Worm (Caenorhabditis elegans) whole organism, young adult: ENCODE results near the gene T27F7.12.

Source experiments
- B0035.1 ChIP-seq: sonication (generic microtip); optimal IDR thresholded peaks from 2 replicates; lab custom pipeline; 2016; ENCODE audit warnings: missing genetic modification characterization, mild to moderate bottlenecking, missing compliant biosample characterization, missing genotype, missing genetic modification reagents
- C17E4.6 ChIP-seq: fragments of 200-800 bp; sonication (Bioruptor generic); IDR thresholded peaks from 2 replicates; pipeline ENCODE4 v1.3.6; 2022; ENCODE audit warnings: missing genetic modification reagents, missing genetic modification characterization, missing compliant biosample characterization
- D2030.7 ChIP-seq: fragments of 200-800 bp; sonication (Bioruptor generic); IDR thresholded peaks from 2 replicates; pipeline ENCODE4 v1.3.6; 2022; ENCODE audit warnings: missing genetic modification reagents, missing genetic modification characterization, missing compliant biosample characterization
- F37B4.10 ChIP-seq: fragments of 200-800 bp; sonication (Bioruptor generic); IDR thresholded peaks from 2 replicates; pipeline ENCODE4 v1.3.6; 2022; ENCODE audit warnings: missing genetic modification characterization, missing compliant biosample characterization
- F39B2.1 ChIP-seq: fragments of 200-800 bp; sonication (Bioruptor generic); IDR thresholded peaks from 2 replicates; pipeline ENCODE4 v1.3.6; 2022; ENCODE audit warnings: missing genetic modification reagents, missing genetic modification characterization, missing compliant biosample characterization
- F57C9.4 ChIP-seq: sonication (generic microtip); optimal IDR thresholded peaks from 2 replicates; lab custom pipeline; 2017; ENCODE audit warnings: mild to moderate bottlenecking, missing genetic modification characterization, missing compliant biosample characterization
- T26A5.8 ChIP-seq: sonication (generic microtip); optimal IDR thresholded peaks from 2 replicates; lab custom pipeline; 2016; ENCODE audit warnings: missing genetic modification characterization, missing compliant biosample characterization
- Y53G8AR.9 ChIP-seq: fragments of 200-800 bp; sonication (Bioruptor generic); conservative IDR thresholded peaks from 2 replicates; pipeline ENCODE4 v1.3.6; 2022; ENCODE audit warnings: missing genetic modification reagents, missing genetic modification characterization, missing compliant biosample characterization
- Y56A3A.18 ChIP-seq: fragments of 200-800 bp; sonication (Bioruptor generic); IDR thresholded peaks from 2 replicates; pipeline ENCODE4 v1.3.6; 2022; ENCODE audit warnings: missing genetic modification reagents, missing genetic modification characterization, missing compliant biosample characterization
- aptf-3 ChIP-seq: fragments of 200-800 bp; sonication (Bioruptor generic); IDR thresholded peaks from 2 replicates; pipeline ENCODE4 v1.3.6; 2022; ENCODE audit warnings: missing genetic modification characterization, missing compliant biosample characterization
- athp-1 ChIP-seq: sonication (generic microtip); optimal IDR thresholded peaks from 2 replicates; lab custom pipeline; 2017; ENCODE audit warnings: mild to moderate bottlenecking, missing genetic modification characterization, missing compliant biosample characterization
- bed-1 ChIP-seq: fragments of 200-800 bp; sonication (Bioruptor generic); IDR thresholded peaks from 2 replicates; pipeline ENCODE4 v1.3.6; 2022; ENCODE audit warnings: missing genetic modification reagents, missing genetic modification characterization, missing compliant biosample characterization
- bed-2 ChIP-seq: fragments of 200-800 bp; sonication (Bioruptor generic); IDR thresholded peaks from 2 replicates; pipeline ENCODE4 v1.3.6; 2022; ENCODE audit warnings: missing genetic modification reagents, missing genetic modification characterization, missing compliant biosample characterization
- cebp-1 ChIP-seq, 2 experiments: fragments of 200-800 bp in 1 of 2; sonication (Bioruptor generic) in 1 of 2; sonication (generic microtip) in 1 of 2; IDR thresholded peaks in 1 of 2; optimal IDR thresholded peaks in 1 of 2; 2 replicates each; pipeline versions ENCODE4 v1.3.6 to Lab custom; 2017 to 2022; ENCODE audit warnings: missing compliant biosample characterization in 2 of 2, missing genetic modification characterization in 2 of 2, mild to moderate bottlenecking in 1 of 2, missing genetic modification reagents in 1 of 2, moderate library complexity in 1 of 2
- cebp-2 ChIP-seq: fragments of 200-800 bp; sonication (Bioruptor generic); IDR thresholded peaks from 2 replicates; pipeline ENCODE4 v1.3.6; 2022; ENCODE audit warnings: missing genetic modification characterization, missing compliant biosample characterization
- ceh-27 ChIP-seq: fragments of 200-800 bp; sonication (Bioruptor generic); optimal IDR thresholded peaks from 2 replicates; lab custom pipeline; 2018; ENCODE audit warnings: mild to moderate bottlenecking, missing genetic modification characterization, moderate library complexity, missing compliant biosample characterization
- dox-1 ChIP-seq: fragments of 200-800 bp; sonication (Bioruptor generic); IDR thresholded peaks from 2 replicates; pipeline ENCODE4 v1.3.6; 2022; ENCODE audit warnings: missing genetic modification reagents, missing genetic modification characterization, missing compliant biosample characterization
- dpff-1 ChIP-seq: sonication (generic microtip); optimal IDR thresholded peaks from 2 replicates; lab custom pipeline; 2017; ENCODE audit warnings: mild to moderate bottlenecking, missing genetic modification characterization, missing compliant biosample characterization
- egrh-3 ChIP-seq: fragments of 200-800 bp; sonication (Bioruptor generic); IDR thresholded peaks from 2 replicates; pipeline ENCODE4 v1.3.6; 2022; ENCODE audit warnings: missing genetic modification reagents, missing genetic modification characterization, missing compliant biosample characterization
- ets-4 ChIP-seq: fragments of 200-800 bp; sonication (Bioruptor generic); optimal IDR thresholded peaks from 2 replicates; lab custom pipeline; 2018; ENCODE audit warnings: mild to moderate bottlenecking, missing genetic modification characterization, missing compliant biosample characterization
- gei-17 ChIP-seq: fragments of 200-800 bp; sonication (Bioruptor generic); optimal IDR thresholded peaks from 2 replicates; lab custom pipeline; 2018; ENCODE audit warnings: mild to moderate bottlenecking, missing genetic modification characterization, missing compliant biosample characterization
- him-1 ChIP-seq: sonication (generic microtip); optimal IDR thresholded peaks from 2 replicates; lab custom pipeline; 2016; ENCODE audit warnings: missing genotype, missing genetic modification reagents, missing genetic modification characterization, missing compliant biosample characterization
- hlh-12 ChIP-seq: sonication (generic microtip); optimal IDR thresholded peaks from 2 replicates; lab custom pipeline; 2016; ENCODE audit warnings: missing genetic modification characterization, missing compliant biosample characterization
- lin-26 ChIP-seq: fragments of 200-800 bp; sonication (Bioruptor generic); IDR thresholded peaks from 2 replicates; pipeline ENCODE4 v1.3.6; 2022; ENCODE audit warnings: missing genetic modification reagents, missing genetic modification characterization, missing compliant biosample characterization
- lin-35 ChIP-seq, 3 experiments: fragments of 150-350 bp in 2 of 3; sonication (generic microtip) in 1 of 3; optimal IDR thresholded peaks; 2 replicates each; lab custom pipeline; 2014 to 2018; ENCODE audit warnings: missing biosample characterization in 3 of 3, missing genetic modification characterization in 3 of 3, missing genetic modification reagents in 3 of 3
- lin-40 ChIP-seq: sonication (generic microtip); optimal IDR thresholded peaks from 2 replicates; lab custom pipeline; 2016; ENCODE audit warnings: missing genetic modification characterization, mild to moderate bottlenecking, missing compliant biosample characterization, missing genotype, missing genetic modification reagents
- madf-10 ChIP-seq: sonication (generic microtip); optimal IDR thresholded peaks from 2 replicates; lab custom pipeline; 2016; ENCODE audit warnings: mild to moderate bottlenecking, missing genetic modification characterization, missing compliant biosample characterization
- madf-6 ChIP-seq: fragments of 200-800 bp; sonication (Bioruptor generic); IDR thresholded peaks from 2 replicates; pipeline ENCODE4 v1.3.6; 2022; ENCODE audit warnings: missing genetic modification reagents, missing genetic modification characterization, missing compliant biosample characterization
- madf-8 ChIP-seq: fragments of 200-800 bp; sonication (Bioruptor generic); conservative IDR thresholded peaks from 2 replicates; pipeline ENCODE4 v1.3.6; 2022; ENCODE audit warnings: missing genetic modification reagents, missing genetic modification characterization, missing compliant biosample characterization
- mcd-1 ChIP-seq: fragments of 200-800 bp; sonication (Bioruptor generic); IDR thresholded peaks from 2 replicates; pipeline ENCODE4 v1.3.6; 2022; ENCODE audit warnings: missing genetic modification reagents, missing genetic modification characterization, missing compliant biosample characterization
- mxl-1 ChIP-seq: sonication (generic microtip); optimal IDR thresholded peaks from 2 replicates; lab custom pipeline; 2016; ENCODE audit warnings: missing genetic modification characterization, missing compliant biosample characterization
- nfya-1 ChIP-seq: sonication (generic microtip); optimal IDR thresholded peaks from 2 replicates; lab custom pipeline; 2017; ENCODE audit warnings: antibody characterized with exemption, missing compliant biosample characterization, missing genetic modification characterization, borderline replicate concordance; ENCODE audit not compliant: insufficient read depth
- nhr-27 ChIP-seq: fragments of 200-800 bp; sonication (Bioruptor generic); optimal IDR thresholded peaks from 2 replicates; lab custom pipeline; 2018; ENCODE audit warnings: mild to moderate bottlenecking, missing genetic modification characterization, moderate library complexity, missing compliant biosample characterization
- nhr-90 ChIP-seq: sonication (generic microtip); optimal IDR thresholded peaks from 2 replicates; lab custom pipeline; 2016; ENCODE audit warnings: missing genotype, mild to moderate bottlenecking, missing genetic modification characterization, missing compliant biosample characterization
- pha-4 ChIP-seq: fragments of 150-350 bp; sonication (generic microtip); optimal IDR thresholded peaks from 2 replicates; lab custom pipeline; 2014; ENCODE audit warnings: missing biosample characterization, missing genetic modification reagents, missing genetic modification characterization
- rcor-1 ChIP-seq: fragments of 200-800 bp; sonication (Bioruptor generic); IDR thresholded peaks from 2 replicates; pipeline ENCODE4 v1.3.6; 2022; ENCODE audit warnings: missing genetic modification reagents, missing genetic modification characterization, missing compliant biosample characterization
- rec-8 ChIP-seq, 2 experiments: sonication (generic microtip); optimal IDR thresholded peaks; 2 replicates each; lab custom pipeline; 2016; ENCODE audit warnings: mild to moderate bottlenecking in 2 of 2, missing genetic modification characterization in 2 of 2, missing genetic modification reagents in 2 of 2, missing genotype in 2 of 2, missing biosample characterization in 1 of 2, missing compliant biosample characterization in 1 of 2, moderate library complexity in 1 of 2
- snpc-1.3 ChIP-seq: sonication (generic microtip); optimal IDR thresholded peaks from 2 replicates; lab custom pipeline; 2017; ENCODE audit warnings: missing genetic modification characterization, mild to moderate bottlenecking, missing compliant biosample characterization, antibody characterized with exemption, moderate library complexity, missing genotype, missing genetic modification reagents; ENCODE audit not compliant: insufficient read depth
- snpc-4 ChIP-seq, 5 experiments: fragments of 150-350 bp in 1 of 5; sonication (generic microtip) in 4 of 5; optimal IDR thresholded peaks; 2 replicates each; lab custom pipeline; 2014 to 2018; ENCODE audit warnings: missing genetic modification characterization in 5 of 5, missing biosample characterization in 3 of 5, antibody characterized with exemption in 2 of 5, mild to moderate bottlenecking in 2 of 5, missing compliant biosample characterization in 2 of 5, missing genotype in 2 of 5, moderate library complexity in 2 of 5, missing genetic modification reagents in 1 of 5
- tbx-9 ChIP-seq: sonication (generic microtip); optimal IDR thresholded peaks from 2 replicates; lab custom pipeline; 2016; ENCODE audit warnings: borderline replicate concordance, missing genetic modification characterization, inconsistent platforms, missing compliant biosample characterization
- tlf-1 ChIP-seq: fragments of 200-800 bp; sonication (Bioruptor generic); optimal IDR thresholded peaks from 2 replicates; lab custom pipeline; 2018; ENCODE audit warnings: mild to moderate bottlenecking, missing genetic modification characterization, missing compliant biosample characterization
- unc-130 ChIP-seq: sonication (generic microtip); optimal IDR thresholded peaks from 2 replicates; lab custom pipeline; 2016; ENCODE audit warnings: missing genetic modification reagents, missing genetic modification characterization, missing compliant biosample characterization
- unc-62 ChIP-seq: fragments of 150-350 bp; optimal IDR thresholded peaks from 2 replicates; lab custom pipeline; 2014; ENCODE audit warnings: missing biosample characterization, missing genetic modification reagents, missing genetic modification characterization
- xnd-1 ChIP-seq: sonication (generic microtip); optimal IDR thresholded peaks from 2 replicates; lab custom pipeline; 2016; ENCODE audit warnings: missing genotype, missing genetic modification reagents, missing genetic modification characterization, missing compliant biosample characterization
- ztf-3 ChIP-seq: fragments of 200-800 bp; sonication (Bioruptor generic); optimal IDR thresholded peaks from 2 replicates; lab custom pipeline; 2018; ENCODE audit warnings: mild to moderate bottlenecking, missing genetic modification characterization, missing compliant biosample characterization
- ztf-6 ChIP-seq: fragments of 200-800 bp; sonication (Bioruptor generic); IDR thresholded peaks from 2 replicates; pipeline ENCODE4 v1.3.6; 2022; ENCODE audit warnings: missing genetic modification reagents, missing genetic modification characterization, missing compliant biosample characterization

The T27F7.12 gene

DNA sequence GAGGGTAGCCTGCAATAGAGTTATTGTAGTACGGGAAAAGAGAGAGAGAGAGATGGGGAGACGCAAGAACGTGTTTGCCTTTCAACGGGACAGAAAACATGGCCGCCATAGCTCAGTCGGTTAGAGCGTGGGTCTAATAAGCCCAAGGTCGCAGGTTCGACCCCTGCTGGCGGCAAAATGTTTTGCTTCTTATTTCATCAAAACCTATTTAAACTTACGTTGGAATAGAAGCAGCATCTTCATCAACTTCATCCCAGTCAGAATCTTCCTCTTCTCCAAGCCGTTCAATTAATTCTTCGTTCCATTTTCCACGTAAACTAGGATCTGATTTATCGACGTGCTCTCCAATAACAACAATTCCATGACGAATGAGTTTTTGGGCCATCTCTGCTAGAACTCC, 42.8 kb downstream of the T27F7.12 start (continued):
- TF ChIP-seq C17E4.6 (GFP tag; lab: Robert Waterston, UW) (0 out of 2 replicates have a peak, but pooled peaks have one; percentile 13), nhr-90 (tag; lab: Kevin White, UChicago) (peak; percentile 76), tlf-1 (GFP tag; lab: Kevin White, UChicago) (peak; percentile 14), bed-2 (GFP tag; lab: Robert Waterston, UW) (no peak), madf-8 (peak; percentile 31; the same call in 1 of the 2 replicates), madf-6 (GFP tag; lab: Robert Waterston, UW) (peak; percentile 77), madf-10 (tag; lab: Kevin White, UChicago) (peak; percentile 36), mcd-1 (GFP tag; lab: Robert Waterston, UW) (peak; percentile 67), lin-40 (tag; lab: Kevin White, UChicago) (peak; percentile 53), ztf-3 (no peak), F39B2.1 (GFP tag; lab: Robert Waterston, UW) (no peak), tbx-9 (tag; lab: Kevin White, UChicago) (no peak), xnd-1 (tag; lab: Kevin White, UChicago) (no peak), athp-1 (tag; lab: Kevin White, UChicago) (peak; percentile 74), D2030.7 (peak; percentile 47; the same call in 1 of the 2 replicates), nhr-27 (tag; lab: Kevin White, UChicago) (peak; percentile 74), F57C9.4 (tag; lab: Kevin White, UChicago) (no peak), unc-62 (no peak), ets-4 (GFP tag; lab: Kevin White, UChicago) (peak; percentile 7), unc-130 (peak; percentile 46), B0035.1 (peak; percentile 43), cebp-2 (GFP tag; lab: Robert Waterston, UW) (peak; percentile 89), bed-1 (GFP tag; lab: Robert Waterston, UW) (no peak), him-1 (tag; lab: Kevin White, UChicago) (peak; percentile 38), nfya-1 (tag; lab: Kevin White, UChicago) (no peak), snpc-1.3 (tag; lab: Kevin White, UChicago) (peak; percentile 62), F37B4.10 (GFP tag; lab: Robert Waterston, UW) (0 out of 2 replicates have a peak, but pooled peaks have one; percentile 78), rec-8 (tag; optimal IDR thresholded peaks at IDR 0.05; lab: Kevin White, UChicago) (peak in 1 of 2 experiments; percentile 77), lin-26 (GFP tag; lab: Robert Waterston, UW) (peak; percentile 89), Y56A3A.18 (GFP tag; lab: Robert Waterston, UW) (0 out of 2 replicates have a peak, but pooled peaks have one; percentile 37), ztf-6 (GFP tag; lab: Robert Waterston, UW) (0 out of 2 replicates have a peak, but pooled peaks have one; percentile 71), ceh-27 (GFP tag; lab: Kevin White, UChicago) (peak; percentile 54), snpc-4 (GFP tag; optimal IDR thresholded peaks at IDR 0.05; lab: Kevin White, UChicago) (peak; percentile 34), snpc-4 (tag; optimal IDR thresholded peaks at IDR 0.05; lab: Kevin White, UChicago) (peak in 3 of 4 experiments; percentile 48 to 70 (median 69)), pha-4 (tag; lab: Kevin White, UChicago) (no peak), hlh-12 (tag; lab: Kevin White, UChicago) (no peak), T26A5.8 (peak; percentile 63), rcor-1 (GFP tag; lab: Robert Waterston, UW) (peak; percentile 65), mxl-1 (tag; lab: Kevin White, UChicago) (peak; percentile 60), Y53G8AR.9 (GFP tag; lab: Robert Waterston, UW) (no peak; the same call in 1 of the 2 replicates), egrh-3 (GFP tag; lab: Robert Waterston, UW) (peak; percentile 39; the same call in 1 of the 2 replicates), dox-1 (GFP tag; lab: Robert Waterston, UW) (peak; percentile 82), dpff-1 (no peak), gei-17 (GFP tag; lab: Kevin White, UChicago) (no peak), cebp-1 (GFP tag; IDR thresholded peaks at IDR 0.05; lab: Robert Waterston, UW) (peak; percentile 57), cebp-1 (tag; optimal IDR thresholded peaks at IDR 0.05; lab: Kevin White, UChicago) (peak; percentile 69), aptf-3 (GFP tag; lab: Robert Waterston, UW) (0 out of 2 replicates have a peak, but pooled peaks have one; percentile 16), lin-35 (GFP tag; optimal IDR thresholded peaks at IDR 0.05; lab: Kevin White, UChicago) (peak in 1 of 3 experiments; percentile 48)
